Worm (Caenorhabditis elegans) whole organism, L1 larva: ENCODE measurements around the gene elt-7.
"Not testable (repeated sequence)": the region's sequence is repeated elsewhere in the genome, so short reads cannot be mapped to it uniquely, and the experiment has no call there.

Experiments
- alr-1 ChIP-seq: fragments of 200-800 bp; sonication (Bioruptor generic); optimal IDR thresholded peaks from 2 replicates; lab custom pipeline; 2018; ENCODE audit warnings: borderline replicate concordance, mild to moderate bottlenecking, missing genetic modification characterization, missing compliant biosample characterization
- fkh-10 ChIP-seq: sonication (generic microtip); optimal IDR thresholded peaks from 2 replicates; lab custom pipeline; 2017; ENCODE audit warnings: missing biosample characterization, missing genetic modification reagents, missing genetic modification characterization
- lin-15B ChIP-seq: fragments of 150-350 bp; sonication (generic microtip); optimal IDR thresholded peaks from 3 replicates; lab custom pipeline; 2014; ENCODE audit warnings: missing biosample characterization, missing genetic modification characterization
- unc-62 ChIP-seq: fragments of 150-350 bp; optimal IDR thresholded peaks from 2 replicates; lab custom pipeline; 2014; ENCODE audit warnings: missing biosample characterization, missing genetic modification reagents, missing genetic modification characterization

- TF ChIP-seq lin-15B (tag; lab: Kevin White, UChicago); alr-1 (tag; lab: Kevin White, UChicago); unc-62 (GFP tag; lab: Kevin White, UChicago); fkh-10 (GFP tag; lab: Kevin White, UChicago): not testable (repeated sequence)
These were observed 9.8 kb upstream of the elt-7 start, which contains the start of gene bgnt-1.4 for ce11 chrV:4760674-4761073.
